Worm (Caenorhabditis elegans) whole organism, midembryonic: ENCODE data around the gene str-181.

ENCODE experiments used
- T22C8.4 ChIP-seq: fragments of 200-800 bp; sonication (Bioruptor generic); IDR thresholded peaks from 2 replicates; pipeline ENCODE4 v1.3.6; 2022; ENCODE audit warnings: missing genetic modification characterization, missing compliant biosample characterization
- cog-1 ChIP-seq: sonication (generic microtip); optimal IDR thresholded peaks from 2 replicates; lab custom pipeline; 2016; ENCODE audit warnings: missing genetic modification characterization, missing compliant biosample characterization
- flt-1 ChIP-seq: fragments of 200-800 bp; sonication (Bioruptor generic); IDR thresholded peaks from 2 replicates; pipeline ENCODE4 v1.3.6; 2022; ENCODE audit warnings: missing genetic modification characterization, missing compliant biosample characterization
- klf-2 ChIP-seq: fragments of 200-800 bp; sonication (Bioruptor generic); conservative IDR thresholded peaks from 2 replicates; pipeline ENCODE4 v1.3.6; 2022; ENCODE audit warnings: missing genetic modification reagents, missing genetic modification characterization, missing compliant biosample characterization
- med-1 ChIP-seq: sonication (generic microtip); optimal IDR thresholded peaks from 2 replicates; lab custom pipeline; 2017; ENCODE audit warnings: missing genetic modification characterization, mild to moderate bottlenecking, missing compliant biosample characterization, antibody characterized with exemption, missing genetic modification reagents; ENCODE audit not compliant: insufficient read depth
- ref-1 ChIP-seq: fragments of 200-800 bp; sonication (Bioruptor generic); conservative IDR thresholded peaks from 2 replicates; pipeline ENCODE4 v1.3.6; 2022; ENCODE audit warnings: missing genetic modification reagents, missing genetic modification characterization, missing compliant biosample characterization
- tab-1 ChIP-seq: fragments of 200-800 bp; sonication (Bioruptor generic); IDR thresholded peaks from 2 replicates; pipeline ENCODE4 v1.3.6; 2022; ENCODE audit warnings: missing genetic modification characterization, missing compliant biosample characterization
- ztf-23 ChIP-seq: fragments of 200-800 bp; sonication (Bioruptor generic); IDR thresholded peaks from 2 replicates; pipeline ENCODE4 v1.3.6; 2022; ENCODE audit warnings: missing genetic modification reagents, missing genetic modification characterization, missing compliant biosample characterization
- ztf-29 ChIP-seq: fragments of 200-800 bp; sonication (Bioruptor generic); IDR thresholded peaks from 2 replicates; pipeline ENCODE4 v1.3.6; 2022; ENCODE audit warnings: missing genetic modification reagents, missing genetic modification characterization, missing compliant biosample characterization

The str-181 gene

ce11 chrV:12704077-12704476, 14.4 kb downstream of the str-181 start, which contains the start of gene R11D1.1:
Gene R11D1.1 (plus strand): TSS chrV:12704377.
- TF ChIP-seq klf-2: no peak

DNA sequence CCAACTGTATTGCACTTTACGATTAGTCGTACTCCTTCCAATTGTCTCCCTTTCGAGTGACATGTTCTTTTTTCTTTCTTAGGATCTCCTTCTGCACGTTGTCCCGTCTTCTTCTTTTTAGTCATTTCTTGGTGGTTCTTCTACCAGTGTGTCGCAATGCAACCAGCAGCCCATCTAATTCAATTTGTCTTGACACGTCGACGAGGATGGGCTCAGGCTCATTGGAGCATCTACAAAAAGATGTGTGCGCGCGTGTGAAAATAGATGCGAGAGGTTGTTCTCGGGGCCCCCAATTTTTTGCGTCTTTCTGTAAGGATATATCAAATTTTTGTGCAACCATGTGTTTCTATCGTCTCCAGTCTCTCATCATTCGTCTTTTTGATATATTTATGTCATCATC, 16.9 kb downstream of the str-181 start:
- TF ChIP-seq med-1 (GFP tag; lab: Kevin White, UChicago) (no peak), klf-2 (no peak), ref-1 (GFP tag; lab: Robert Waterston, UW) (no peak), tab-1 (GFP tag; lab: Robert Waterston, UW) (no peak), T22C8.4 (no peak), flt-1 (GFP tag; lab: Robert Waterston, UW) (no peak), ztf-23 (GFP tag; lab: Robert Waterston, UW) (no peak)

ce11 chrV:12697364-12697901, 21.1 kb downstream of the str-181 start, which contains the start of gene istr-1:
Gene istr-1 (plus strand): TSS chrV:12697858.
- no peak for TF ChIP-seq flt-1 (GFP tag; lab: Robert Waterston, UW)
- no peak for TF ChIP-seq med-1 (GFP tag; lab: Kevin White, UChicago)
- no peak for TF ChIP-seq klf-2
- TF ChIP-seq tab-1 (GFP tag; lab: Robert Waterston, UW): no peak

ce11 chrV:12696790-12697189, 21.7 kb downstream of the str-181 start:
- TF ChIP-seq klf-2 (no peak), cog-1 (tag; lab: Kevin White, UChicago) (no peak), ztf-23 (GFP tag; lab: Robert Waterston, UW) (no peak), ref-1 (GFP tag; lab: Robert Waterston, UW) (no peak), med-1 (GFP tag; lab: Kevin White, UChicago) (no peak), ztf-29 (no peak)

DNA sequence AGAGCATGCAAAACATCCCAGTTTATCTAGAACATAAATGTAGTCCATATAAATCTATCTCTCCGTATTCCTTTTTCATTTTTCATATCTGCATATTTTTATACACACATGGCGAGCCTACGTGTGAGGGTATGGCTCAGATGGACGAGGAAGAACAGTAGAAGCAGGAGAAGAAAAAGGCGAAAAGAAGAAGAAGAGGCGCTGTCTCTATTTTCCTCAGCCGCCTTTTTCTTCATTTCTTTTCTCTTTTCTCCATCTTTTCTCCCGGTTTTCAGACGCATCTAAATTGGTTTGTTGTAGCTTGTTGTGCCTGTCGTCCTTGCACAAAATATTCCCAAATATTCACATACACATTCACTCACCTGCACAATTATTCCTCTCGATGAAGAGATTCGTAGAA, 22.6 kb downstream of the str-181 start, which contains the start of gene K10C8.4:
TSS of gene K10C8.4 (plus strand) at position 301 of the 400 bp plus-strand sequence.
- no peak for TF ChIP-seq klf-2
- no peak for TF ChIP-seq tab-1 (GFP tag; lab: Robert Waterston, UW)
- TF ChIP-seq med-1 (GFP tag; lab: Kevin White, UChicago): no peak
- TF ChIP-seq ztf-29: no peak

ce11 chrV:12695155-12695554, 23.4 kb downstream of the str-181 start, which contains the start of gene parn-1:
Gene parn-1 (minus strand): TSS chrV:12695255.
- TF ChIP-seq T22C8.4: no peak
- no peak for TF ChIP-seq ref-1 (GFP tag; lab: Robert Waterston, UW)
- no peak for TF ChIP-seq flt-1 (GFP tag; lab: Robert Waterston, UW)
- TF ChIP-seq klf-2: no peak
- TF ChIP-seq ztf-29: no peak
- no peak for TF ChIP-seq tab-1 (GFP tag; lab: Robert Waterston, UW)
- TF ChIP-seq ztf-23 (GFP tag; lab: Robert Waterston, UW): no peak
- no peak for TF ChIP-seq cog-1 (tag; lab: Kevin White, UChicago)
- no peak for TF ChIP-seq med-1 (GFP tag; lab: Kevin White, UChicago)

DNA sequence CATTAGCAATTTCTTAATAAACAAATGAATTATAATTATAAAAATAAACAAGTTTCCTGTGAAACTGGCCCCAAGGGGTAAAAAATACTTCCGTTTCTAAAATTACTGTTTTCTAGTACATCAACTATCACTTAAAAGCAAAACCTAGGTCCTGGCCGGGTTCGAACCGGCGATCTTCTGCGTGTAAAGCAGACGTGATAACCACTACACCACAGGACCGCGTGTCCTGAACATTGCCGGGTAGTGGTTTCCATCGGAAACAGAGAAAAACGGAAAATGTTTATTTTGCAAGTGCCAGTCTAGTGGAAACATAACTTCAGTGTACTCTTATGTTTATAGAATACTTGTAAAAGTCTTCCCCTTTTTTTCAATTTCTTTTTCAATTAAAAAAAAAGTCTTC, 35.3 kb downstream of the str-181 start:
- TF ChIP-seq flt-1 (GFP tag; lab: Robert Waterston, UW): no peak
- TF ChIP-seq klf-2: no peak
- TF ChIP-seq tab-1 (GFP tag; lab: Robert Waterston, UW): no peak
- no peak for TF ChIP-seq ref-1 (GFP tag; lab: Robert Waterston, UW)
- TF ChIP-seq T22C8.4: no peak
- TF ChIP-seq ztf-29: no peak
- no peak for TF ChIP-seq ztf-23 (GFP tag; lab: Robert Waterston, UW)
- TF ChIP-seq cog-1 (tag; lab: Kevin White, UChicago): no peak
- TF ChIP-seq med-1 (GFP tag; lab: Kevin White, UChicago): no peak

ce11 chrV:12679807-12680206, 38.7 kb downstream of the str-181 start, which contains the start of gene frpr-15:
Gene frpr-15 (plus strand): TSS chrV:12680107.
- no peak for TF ChIP-seq tab-1 (GFP tag; lab: Robert Waterston, UW)
- TF ChIP-seq T22C8.4: no peak
- no peak for TF ChIP-seq klf-2
- TF ChIP-seq flt-1 (GFP tag; lab: Robert Waterston, UW): no peak
- TF ChIP-seq ref-1 (GFP tag; lab: Robert Waterston, UW): no peak

ce11 chrV:12679292-12679691, 39.2 kb downstream of the str-181 start:
- TF ChIP-seq T22C8.4 (no peak), cog-1 (tag; lab: Kevin White, UChicago) (no peak)

DNA sequence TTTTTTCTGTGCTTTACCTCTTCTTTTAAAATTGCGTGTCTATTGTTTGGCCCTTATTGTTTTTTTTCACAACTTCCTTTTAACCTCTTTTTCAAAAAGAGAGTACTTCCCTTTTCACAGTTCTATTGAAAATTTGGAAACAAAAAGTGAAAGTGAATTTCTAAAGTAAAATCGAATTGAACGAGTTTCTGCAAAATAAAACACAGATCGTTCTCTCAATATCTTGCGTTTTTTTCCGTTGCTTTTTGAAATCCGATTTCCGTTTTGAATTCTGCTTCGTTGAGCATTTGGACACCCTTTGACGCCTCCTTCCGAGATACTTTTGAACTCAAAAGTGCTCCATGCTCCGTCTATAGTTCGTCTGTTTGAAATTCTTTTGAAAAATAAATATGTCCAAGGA, 42.2 kb downstream of the str-181 start:
- TF ChIP-seq ref-1 (GFP tag; lab: Robert Waterston, UW): no peak
- TF ChIP-seq med-1 (GFP tag; lab: Kevin White, UChicago): no peak
- no peak for TF ChIP-seq cog-1 (tag; lab: Kevin White, UChicago)
- TF ChIP-seq ztf-29: no peak
- no peak for TF ChIP-seq ztf-23 (GFP tag; lab: Robert Waterston, UW)
- no peak for TF ChIP-seq klf-2
- no peak for TF ChIP-seq T22C8.4
- no peak for TF ChIP-seq flt-1 (GFP tag; lab: Robert Waterston, UW)
- TF ChIP-seq tab-1 (GFP tag; lab: Robert Waterston, UW): no peak

DNA sequence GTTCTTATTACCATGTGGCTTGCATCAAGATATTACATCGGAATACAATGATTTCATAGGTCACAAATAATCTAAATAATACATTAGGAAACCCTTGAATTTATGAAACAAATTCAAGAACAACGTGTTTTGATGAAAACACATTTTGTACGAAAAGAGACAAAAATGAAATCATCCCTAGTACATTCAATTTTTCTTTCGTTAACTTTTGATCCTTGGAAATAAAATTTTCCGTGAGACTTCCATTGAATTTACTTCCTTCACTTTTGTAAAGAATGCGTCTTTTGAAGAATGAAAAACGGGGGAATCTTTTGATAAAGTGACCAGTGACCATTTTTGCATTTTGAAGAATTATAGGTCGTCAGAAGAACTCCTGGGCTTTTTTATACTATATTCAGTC, 44.8 kb downstream of the str-181 start:
- TF ChIP-seq ref-1 (GFP tag; lab: Robert Waterston, UW) (no peak), tab-1 (GFP tag; lab: Robert Waterston, UW) (no peak), flt-1 (GFP tag; lab: Robert Waterston, UW) (no peak), ztf-23 (GFP tag; lab: Robert Waterston, UW) (no peak), T22C8.4 (no peak), cog-1 (tag; lab: Kevin White, UChicago) (no peak), klf-2 (no peak), med-1 (GFP tag; lab: Kevin White, UChicago) (no peak), ztf-29 (no peak)
